Worm (Caenorhabditis elegans) whole organism, young adult: ENCODE data around the gene F16H6.7.
A peak's percentile ranks its signal among the peaks of the same experiment; 100 is the strongest.

ENCODE experiments used
- C06A6.2 ChIP-seq: fragments of 200-800 bp; sonication (Bioruptor generic); conservative IDR thresholded peaks from 2 replicates; pipeline ENCODE4 v1.3.6; 2022; ENCODE audit warnings: missing genetic modification characterization, missing compliant biosample characterization
- D2030.7 ChIP-seq: fragments of 200-800 bp; sonication (Bioruptor generic); IDR thresholded peaks from 2 replicates; pipeline ENCODE4 v1.3.6; 2022; ENCODE audit warnings: missing genetic modification reagents, missing genetic modification characterization, missing compliant biosample characterization
- F10E7.11 ChIP-seq: sonication (generic microtip); optimal IDR thresholded peaks from 2 replicates; lab custom pipeline; 2017; ENCODE audit warnings: mild to moderate bottlenecking, missing genetic modification characterization, moderate library complexity, missing compliant biosample characterization
- F23B12.7 ChIP-seq: sonication (generic microtip); optimal IDR thresholded peaks from 2 replicates; lab custom pipeline; 2017; ENCODE audit warnings: missing genetic modification characterization, mild to moderate bottlenecking, missing compliant biosample characterization, antibody characterized with exemption, moderate library complexity; ENCODE audit not compliant: insufficient read depth
- F33H1.4 ChIP-seq: fragments of 200-800 bp; sonication (Bioruptor generic); IDR thresholded peaks from 2 replicates; pipeline ENCODE4 v1.3.6; 2022; ENCODE audit warnings: missing genetic modification reagents, missing genetic modification characterization, missing compliant biosample characterization
- F37B4.10 ChIP-seq: fragments of 200-800 bp; sonication (Bioruptor generic); IDR thresholded peaks from 2 replicates; pipeline ENCODE4 v1.3.6; 2022; ENCODE audit warnings: missing genetic modification characterization, missing compliant biosample characterization
- F39B2.1 ChIP-seq: fragments of 200-800 bp; sonication (Bioruptor generic); IDR thresholded peaks from 2 replicates; pipeline ENCODE4 v1.3.6; 2022; ENCODE audit warnings: missing genetic modification reagents, missing genetic modification characterization, missing compliant biosample characterization
- F49E8.2 ChIP-seq: sonication (generic microtip); optimal IDR thresholded peaks from 3 replicates; lab custom pipeline; 2017; ENCODE audit warnings: missing genetic modification characterization, mild to moderate bottlenecking, missing compliant biosample characterization, antibody characterized with exemption, moderate library complexity; ENCODE audit not compliant: insufficient read depth
- F52B5.7 ChIP-seq: sonication (generic microtip); optimal IDR thresholded peaks from 2 replicates; lab custom pipeline; 2016; ENCODE audit warnings: mild to moderate bottlenecking, missing genetic modification characterization, missing compliant biosample characterization
- K11D2.4 ChIP-seq: fragments of 200-800 bp; sonication (Bioruptor generic); IDR thresholded peaks from 2 replicates; pipeline ENCODE4 v1.3.6; 2022; ENCODE audit warnings: missing genetic modification reagents, missing genetic modification characterization, missing compliant biosample characterization
- Y56A3A.18 ChIP-seq: fragments of 200-800 bp; sonication (Bioruptor generic); IDR thresholded peaks from 2 replicates; pipeline ENCODE4 v1.3.6; 2022; ENCODE audit warnings: missing genetic modification reagents, missing genetic modification characterization, missing compliant biosample characterization
- ZK185.1 ChIP-seq: sonication (generic microtip); optimal IDR thresholded peaks from 2 replicates; lab custom pipeline; 2016; ENCODE audit warnings: mild to moderate bottlenecking, missing genetic modification characterization, missing compliant biosample characterization; ENCODE audit not compliant: poor library complexity, severe bottlenecking
- akir-1 ChIP-seq: fragments of 200-800 bp; sonication (Bioruptor generic); optimal IDR thresholded peaks from 2 replicates; lab custom pipeline; 2018; ENCODE audit warnings: mild to moderate bottlenecking, missing genetic modification characterization, moderate library complexity, missing compliant biosample characterization
- ama-1 ChIP-seq, 3 experiments: fragments of 150-350 bp in 1 of 3; sonication (generic microtip) in 2 of 3; optimal IDR thresholded peaks; 2 replicates each; lab custom pipeline; 2014 to 2018; ENCODE audit warnings: missing biosample characterization in 2 of 3, missing genetic modification characterization in 2 of 3, missing genetic modification reagents in 2 of 3
- aptf-3 ChIP-seq: fragments of 200-800 bp; sonication (Bioruptor generic); IDR thresholded peaks from 2 replicates; pipeline ENCODE4 v1.3.6; 2022; ENCODE audit warnings: missing genetic modification characterization, missing compliant biosample characterization
- atf-7 ChIP-seq: sonication (generic microtip); optimal IDR thresholded peaks from 2 replicates; lab custom pipeline; 2017; ENCODE audit warnings: mild to moderate bottlenecking, missing genetic modification characterization, missing compliant biosample characterization
- cebp-2 ChIP-seq: fragments of 200-800 bp; sonication (Bioruptor generic); IDR thresholded peaks from 2 replicates; pipeline ENCODE4 v1.3.6; 2022; ENCODE audit warnings: missing genetic modification characterization, missing compliant biosample characterization
- ceh-100 ChIP-seq: fragments of 200-800 bp; sonication (Bioruptor generic); IDR thresholded peaks from 2 replicates; pipeline ENCODE4 v1.3.6; 2022; ENCODE audit warnings: missing genetic modification reagents, missing genetic modification characterization, missing compliant biosample characterization
- ceh-91 ChIP-seq: fragments of 200-800 bp; sonication (Bioruptor generic); IDR thresholded peaks from 2 replicates; pipeline ENCODE4 v1.3.6; 2022; ENCODE audit warnings: missing genetic modification reagents, missing genetic modification characterization, missing compliant biosample characterization
- chd-7 ChIP-seq: sonication (generic microtip); optimal IDR thresholded peaks from 2 replicates; lab custom pipeline; 2016; ENCODE audit warnings: mild to moderate bottlenecking, missing genetic modification characterization, moderate library complexity, missing compliant biosample characterization
- dox-1 ChIP-seq: fragments of 200-800 bp; sonication (Bioruptor generic); IDR thresholded peaks from 2 replicates; pipeline ENCODE4 v1.3.6; 2022; ENCODE audit warnings: missing genetic modification reagents, missing genetic modification characterization, missing compliant biosample characterization
- dpl-1 ChIP-seq: fragments of 150-350 bp; optimal IDR thresholded peaks from 2 replicates; lab custom pipeline; 2014; ENCODE audit warnings: missing biosample characterization, missing genetic modification reagents, missing genetic modification characterization
- egl-44 ChIP-seq: fragments of 200-800 bp; sonication (Bioruptor generic); IDR thresholded peaks from 2 replicates; pipeline ENCODE4 v1.3.6; 2022; ENCODE audit warnings: missing genetic modification reagents, missing genetic modification characterization, missing compliant biosample characterization
- ekl-4 ChIP-seq: fragments of 200-800 bp; sonication (Bioruptor generic); IDR thresholded peaks from 2 replicates; pipeline ENCODE4 v1.3.6; 2022; ENCODE audit warnings: missing genetic modification reagents, missing genetic modification characterization, missing compliant biosample characterization
- fkh-3 ChIP-seq: sonication (generic microtip); optimal IDR thresholded peaks from 2 replicates; lab custom pipeline; 2016; ENCODE audit warnings: mild to moderate bottlenecking, missing genetic modification characterization, missing compliant biosample characterization
- hsf-1 ChIP-seq: fragments of 200-800 bp; sonication (Bioruptor generic); IDR thresholded peaks from 2 replicates; pipeline ENCODE4 v1.3.6; 2022; ENCODE audit warnings: missing genetic modification reagents, missing genetic modification characterization, missing compliant biosample characterization
- lag-1 ChIP-seq: fragments of 200-800 bp; sonication (Bioruptor generic); IDR thresholded peaks from 2 replicates; pipeline ENCODE4 v1.3.6; 2022; ENCODE audit warnings: missing genetic modification reagents, missing genetic modification characterization, missing compliant biosample characterization
- let-526 ChIP-seq: fragments of 200-800 bp; sonication (Bioruptor generic); IDR thresholded peaks from 2 replicates; pipeline ENCODE4 v1.3.6; 2022; ENCODE audit warnings: missing genetic modification reagents, missing genetic modification characterization, missing compliant biosample characterization
- lin-26 ChIP-seq: fragments of 200-800 bp; sonication (Bioruptor generic); IDR thresholded peaks from 2 replicates; pipeline ENCODE4 v1.3.6; 2022; ENCODE audit warnings: missing genetic modification reagents, missing genetic modification characterization, missing compliant biosample characterization
- lin-40 ChIP-seq: sonication (generic microtip); optimal IDR thresholded peaks from 2 replicates; lab custom pipeline; 2016; ENCODE audit warnings: missing genetic modification characterization, mild to moderate bottlenecking, missing compliant biosample characterization, missing genotype, missing genetic modification reagents
- lin-54 ChIP-seq: fragments of 200-800 bp; sonication (Bioruptor generic); optimal IDR thresholded peaks from 2 replicates; lab custom pipeline; 2018; ENCODE audit warnings: mild to moderate bottlenecking, missing genetic modification characterization, missing compliant biosample characterization
- lir-1 ChIP-seq: fragments of 200-800 bp; sonication (Bioruptor generic); conservative IDR thresholded peaks from 2 replicates; pipeline ENCODE4 v1.3.6; 2022; ENCODE audit warnings: missing genetic modification reagents, missing genetic modification characterization, missing compliant biosample characterization
- madf-10 ChIP-seq: sonication (generic microtip); optimal IDR thresholded peaks from 2 replicates; lab custom pipeline; 2016; ENCODE audit warnings: mild to moderate bottlenecking, missing genetic modification characterization, missing compliant biosample characterization
- madf-3 ChIP-seq: fragments of 200-800 bp; sonication (Bioruptor generic); IDR thresholded peaks from 2 replicates; pipeline ENCODE4 v1.3.6; 2022; ENCODE audit warnings: missing genetic modification reagents, missing genetic modification characterization, missing compliant biosample characterization
- mcd-1 ChIP-seq: fragments of 200-800 bp; sonication (Bioruptor generic); IDR thresholded peaks from 2 replicates; pipeline ENCODE4 v1.3.6; 2022; ENCODE audit warnings: missing genetic modification reagents, missing genetic modification characterization, missing compliant biosample characterization
- nfya-1 ChIP-seq: sonication (generic microtip); optimal IDR thresholded peaks from 2 replicates; lab custom pipeline; 2017; ENCODE audit warnings: antibody characterized with exemption, missing compliant biosample characterization, missing genetic modification characterization, borderline replicate concordance; ENCODE audit not compliant: insufficient read depth
- nhr-120 ChIP-seq: fragments of 200-800 bp; sonication (Bioruptor generic); IDR thresholded peaks from 2 replicates; pipeline ENCODE4 v1.3.6; 2022; ENCODE audit warnings: missing genetic modification characterization, missing compliant biosample characterization
- nhr-27 ChIP-seq: fragments of 200-800 bp; sonication (Bioruptor generic); optimal IDR thresholded peaks from 2 replicates; lab custom pipeline; 2018; ENCODE audit warnings: mild to moderate bottlenecking, missing genetic modification characterization, moderate library complexity, missing compliant biosample characterization
- pbrm-1 ChIP-seq: fragments of 200-800 bp; sonication (Bioruptor generic); IDR thresholded peaks from 2 replicates; pipeline ENCODE4 v1.3.6; 2022; ENCODE audit warnings: missing genetic modification reagents, missing genetic modification characterization, missing compliant biosample characterization
- repo-1 ChIP-seq: sonication (generic microtip); optimal IDR thresholded peaks from 2 replicates; lab custom pipeline; 2017; ENCODE audit warnings: mild to moderate bottlenecking, missing genetic modification characterization, missing compliant biosample characterization
- tlf-1 ChIP-seq: fragments of 200-800 bp; sonication (Bioruptor generic); optimal IDR thresholded peaks from 2 replicates; lab custom pipeline; 2018; ENCODE audit warnings: mild to moderate bottlenecking, missing genetic modification characterization, missing compliant biosample characterization
- ztf-28 ChIP-seq: fragments of 200-800 bp; sonication (Bioruptor generic); IDR thresholded peaks from 2 replicates; pipeline ENCODE4 v1.3.6; 2022; ENCODE audit warnings: missing genetic modification reagents, missing genetic modification characterization, missing compliant biosample characterization

F16H6.7 gene

ce11 chrV:18178659-18179058 lies 30.3 kb downstream of the F16H6.7 start, which contains the start of gene C31G12.4:
C31G12.4 (minus strand) TSS chrV:18178759.
- no peak for TF ChIP-seq ceh-91 (GFP tag; lab: Robert Waterston, UW)
- no peak for TF ChIP-seq madf-3 (GFP tag; lab: Robert Waterston, UW)
- no peak for TF ChIP-seq dpl-1 (GFP tag; lab: Kevin White, UChicago)
- TF ChIP-seq hsf-1: no peak
- TF ChIP-seq lin-40 (tag; lab: Kevin White, UChicago): no peak
- TF ChIP-seq lin-54: no peak
- no peak for TF ChIP-seq repo-1 (tag; lab: Kevin White, UChicago)
- no peak for TF ChIP-seq tlf-1 (GFP tag; lab: Kevin White, UChicago)
- TF ChIP-seq nfya-1 (tag; lab: Kevin White, UChicago): no peak
- TF ChIP-seq ZK185.1 (tag; lab: Kevin White, UChicago): no peak

ce11 chrV:18174951-18175350 lies 34.0 kb downstream of the F16H6.7 start:
- 0 out of 2 replicates have a peak, but pooled peaks have one; percentile 33 for TF ChIP-seq egl-44
- TF ChIP-seq aptf-3 (GFP tag; lab: Robert Waterston, UW): peak; percentile 64; the same call in 1 of the 2 replicates
- TF ChIP-seq dox-1 (GFP tag; lab: Robert Waterston, UW): 0 out of 2 replicates have a peak, but pooled peaks have one; percentile 27
- TF ChIP-seq lin-26 (GFP tag; lab: Robert Waterston, UW): 0 out of 2 replicates have a peak, but pooled peaks have one; percentile 46
- TF ChIP-seq nhr-120: 0 out of 2 replicates have a peak, but pooled peaks have one; percentile 69

ce11 chrV:18171568-18171967 lies 37.4 kb downstream of the F16H6.7 start, which contains the start of gene C14A6.8:
C14A6.8 (minus strand) TSS chrV:18171668.
- TF ChIP-seq F39B2.1 (GFP tag; lab: Robert Waterston, UW) (no peak), let-526 (GFP tag; lab: Robert Waterston, UW) (no peak), ztf-28 (GFP tag; lab: Robert Waterston, UW) (no peak), chd-7 (tag; lab: Kevin White, UChicago) (no peak), ama-1 (optimal IDR thresholded peaks at IDR 0.05; lab: Kevin White, UChicago) (no peak), ama-1 (GFP tag; optimal IDR thresholded peaks at IDR 0.05; lab: Kevin White, UChicago) (no peak), cebp-2 (GFP tag; lab: Robert Waterston, UW) (no peak), madf-3 (GFP tag; lab: Robert Waterston, UW) (no peak), madf-10 (tag; lab: Kevin White, UChicago) (no peak), mcd-1 (no peak), D2030.7 (GFP tag; lab: Robert Waterston, UW) (no peak), F52B5.7 (tag; lab: Kevin White, UChicago) (no peak), akir-1 (no peak), nhr-27 (tag; lab: Kevin White, UChicago) (no peak), K11D2.4 (GFP tag; lab: Robert Waterston, UW) (no peak), lir-1 (GFP tag; lab: Robert Waterston, UW) (no peak), pbrm-1 (GFP tag; lab: Robert Waterston, UW) (no peak), C06A6.2 (no peak)

- TF ChIP-seq F37B4.10 (GFP tag; lab: Robert Waterston, UW) (no peak), F10E7.11 (tag; lab: Kevin White, UChicago) (no peak), lin-26 (GFP tag; lab: Robert Waterston, UW) (no peak), ceh-100 (GFP tag; lab: Robert Waterston, UW) (no peak), D2030.7 (GFP tag; lab: Robert Waterston, UW) (no peak), lag-1 (GFP tag; lab: Robert Waterston, UW) (no peak), F33H1.4 (GFP tag; lab: Robert Waterston, UW) (no peak), madf-3 (GFP tag; lab: Robert Waterston, UW) (no peak), F49E8.2 (tag; lab: Kevin White, UChicago) (no peak), ekl-4 (GFP tag; lab: Robert Waterston, UW) (no peak), atf-7 (tag; lab: Kevin White, UChicago) (no peak), Y56A3A.18 (GFP tag; lab: Robert Waterston, UW) (no peak), mcd-1 (no peak), tlf-1 (GFP tag; lab: Kevin White, UChicago) (no peak), F23B12.7 (no peak), nhr-27 (tag; lab: Kevin White, UChicago) (no peak), fkh-3 (tag; lab: Kevin White, UChicago) (no peak), chd-7 (tag; lab: Kevin White, UChicago) (no peak), cebp-2 (GFP tag; lab: Robert Waterston, UW) (no peak)
- TF ChIP-seq, all 124 proteins: peak for 0
These were observed 40.7 kb downstream of the F16H6.7 start, which contains the start of gene C14A6.7 for ce11 chrV:18168266-18168665. C14A6.7 (minus strand) TSS chrV:18168366.
